Worm (Caenorhabditis elegans) whole organism, midembryonic: ENCODE data around the gene chdh-1.

Experiments used
- cog-1 ChIP-seq: sonication (generic microtip); optimal IDR thresholded peaks from 2 replicates; lab custom pipeline; 2016; ENCODE audit warnings: missing genetic modification characterization, missing compliant biosample characterization
- flt-1 ChIP-seq: fragments of 200-800 bp; sonication (Bioruptor generic); IDR thresholded peaks from 2 replicates; pipeline ENCODE4 v1.3.6; 2022; ENCODE audit warnings: missing genetic modification characterization, missing compliant biosample characterization
- klf-2 ChIP-seq: fragments of 200-800 bp; sonication (Bioruptor generic); conservative IDR thresholded peaks from 2 replicates; pipeline ENCODE4 v1.3.6; 2022; ENCODE audit warnings: missing genetic modification reagents, missing genetic modification characterization, missing compliant biosample characterization

- TF ChIP-seq flt-1, result no peak
- no peak for TF ChIP-seq klf-2 (GFP tag; lab: Robert Waterston, UW)
- no peak for TF ChIP-seq cog-1
These were observed 40.2 kb upstream of the chdh-1 start for ce11 chrII:8738955-8739354.
